Fruit fly (Drosophila melanogaster) S2 (cell line): ENCODE data around the gene Moe.

Experiments
- CG8478 ChIP-seq: fragments of >200 bp; optimal IDR thresholded peaks from 2 replicates; lab custom pipeline; 2018
- CTCF ChIP-seq, 2 experiments: fragments of >200 bp; optimal IDR thresholded peaks; 2 replicates each; lab custom pipeline; 2018

DNA sequence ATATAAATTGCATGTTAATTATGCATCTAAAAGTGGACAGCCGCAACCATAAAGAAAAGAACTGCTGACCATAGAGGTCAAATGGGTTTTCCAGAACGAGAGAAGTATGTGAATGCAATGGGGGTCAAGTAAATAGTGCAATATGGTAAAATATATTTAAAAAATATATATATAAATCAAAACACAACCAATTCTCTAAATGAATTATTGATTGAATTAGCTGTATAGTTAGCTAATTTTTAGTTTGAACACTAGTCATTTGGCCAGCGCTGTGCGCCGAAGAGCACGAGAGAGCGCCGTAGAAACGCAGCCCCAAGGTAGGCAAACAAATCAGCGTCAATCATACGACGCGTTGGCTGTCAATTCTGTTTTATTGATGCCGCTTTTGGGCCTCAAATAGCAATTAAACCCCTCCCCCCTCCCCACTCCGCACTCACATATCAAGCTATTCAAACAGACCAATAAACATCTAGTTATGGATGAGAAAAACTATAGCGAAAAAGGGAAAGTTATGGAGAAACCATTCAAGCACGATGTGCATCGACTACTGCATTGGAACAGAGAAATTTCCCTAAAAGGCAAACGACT lies 19.1 kb downstream of the Moe start:
- TF ChIP-seq CTCF (optimal IDR thresholded peaks at IDR 0.05; lab: Kevin White, UChicago) (no peak), CG8478 (lab: Kevin White, UChicago) (no peak)
